Worm (Caenorhabditis elegans) whole organism, L3 larva: ENCODE measurements around the gene arrd-15.

Experiments
- ceh-82 ChIP-seq: fragments of 150-350 bp; optimal IDR thresholded peaks from 2 replicates; lab custom pipeline; 2014; ENCODE audit warnings: missing biosample characterization, missing genetic modification characterization
- elt-3 ChIP-seq, 3 experiments: fragments of 150-350 bp in 1 of 3; sonication (generic microtip) in 2 of 3; optimal IDR thresholded peaks; 2 replicates in 2 of 3; 4 replicates in 1 of 3; lab custom pipeline; 2014 to 2017; ENCODE audit warnings: missing biosample characterization in 3 of 3, missing genetic modification characterization in 3 of 3
- lin-15B ChIP-seq: fragments of 150-350 bp; optimal IDR thresholded peaks from 2 replicates; lab custom pipeline; 2014; ENCODE audit warnings: missing biosample characterization, missing genetic modification characterization
- nhr-237 ChIP-seq: fragments of 150-350 bp; optimal IDR thresholded peaks from 2 replicates; lab custom pipeline; 2014; ENCODE audit warnings: missing biosample characterization, missing genetic modification characterization
- skn-1 ChIP-seq: fragments of 150-350 bp; optimal IDR thresholded peaks from 2 replicates; lab custom pipeline; 2014; ENCODE audit warnings: missing biosample characterization, missing genetic modification characterization

ce11 chrIII:8933696-8934095, 3.9 kb downstream of the arrd-15 start:
- TF ChIP-seq lin-15B (tag; lab: Kevin White, UChicago) (no peak), nhr-237 (tag; lab: Kevin White, UChicago) (no peak), skn-1 (tag; lab: Kevin White, UChicago) (no peak), elt-3 (tag; optimal IDR thresholded peaks at IDR 0.05; lab: Kevin White, UChicago) (no peak), ceh-82 (tag; lab: Kevin White, UChicago) (no peak)
